Fruit fly (Drosophila melanogaster) whole organism, pupa: ENCODE measurements around the gene Appl.

Experiments used
- CG17806 ChIP-seq: fragments of 200-800 bp; sonication (Bioruptor generic); optimal IDR thresholded peaks from 2 replicates; lab custom pipeline; 2018; ENCODE audit warnings: missing biosample characterization, mild to moderate bottlenecking, missing genetic modification characterization, moderate library complexity
- CG32121 ChIP-seq: fragments of 200-800 bp; sonication (Bioruptor generic); IDR thresholded peaks from 2 replicates; pipeline ENCODE4 v1.3.6; 2022; ENCODE audit warnings: missing biosample characterization, missing genetic modification characterization
- CG8301 ChIP-seq: fragments of 200-800 bp; sonication (Bioruptor generic); optimal IDR thresholded peaks from 2 replicates; lab custom pipeline; 2018; ENCODE audit warnings: missing biosample characterization, mild to moderate bottlenecking, missing genetic modification characterization
- D1 ChIP-seq: fragments of 200-800 bp; sonication (Bioruptor generic); optimal IDR thresholded peaks from 2 replicates; lab custom pipeline; 2018; ENCODE audit warnings: missing biosample characterization, mild to moderate bottlenecking, missing genetic modification characterization, moderate library complexity
- Snoo ChIP-seq: fragments of 200-800 bp; sonication (Bioruptor generic); optimal IDR thresholded peaks from 3 replicates; lab custom pipeline; 2017; ENCODE audit warnings: missing biosample characterization, mild to moderate bottlenecking, missing genetic modification characterization, inconsistent platforms
- fd96Ca ChIP-seq: fragments of 200-800 bp; sonication (Bioruptor generic); IDR thresholded peaks from 3 replicates; pipeline ENCODE4 v1.3.6; 2022; ENCODE audit warnings: missing biosample characterization, missing genetic modification characterization

dm6 chrX:509117-509516 is 21.2 kb upstream of the Appl start, which contains the start of gene arg:
- TF ChIP-seq Snoo (tag; lab: Kevin White, UChicago) = no peak
- TF ChIP-seq D1 = no peak
- TF ChIP-seq fd96Ca = no peak
- no peak for TF ChIP-seq CG8301 (tag; lab: Kevin White, UChicago)
- no peak for TF ChIP-seq CG32121 (GFP tag; lab: Robert Waterston, UW)
- no peak for TF ChIP-seq CG17806 (tag; lab: Kevin White, UChicago)
